Fruit fly (Drosophila melanogaster) whole organism, embryonic: Measurements from ENCODE around the gene SmydA-9.

Experiments
- BEAF-32 ChIP-seq: fragments of 200-800 bp; sonication (Bioruptor generic); optimal IDR thresholded peaks from 3 replicates; lab custom pipeline; 2017; ENCODE audit warnings: missing biosample characterization, missing genetic modification characterization, mild to moderate bottlenecking, moderate library complexity, missing genetic modification reagents
- C15 ChIP-seq: fragments of 200-800 bp; sonication (Bioruptor generic); IDR thresholded peaks from 3 replicates; pipeline ENCODE4 v1.3.6; 2022; ENCODE audit warnings: missing biosample characterization, missing genetic modification characterization
- CG11504 ChIP-seq: fragments of 200-800 bp; sonication (Bioruptor generic); optimal IDR thresholded peaks from 3 replicates; lab custom pipeline; 2019; ENCODE audit warnings: missing biosample characterization, mild to moderate bottlenecking, missing genetic modification characterization, moderate library complexity
- CG12155 ChIP-seq: fragments of 200-800 bp; sonication (Bioruptor generic); optimal IDR thresholded peaks from 3 replicates; lab custom pipeline; 2016; ENCODE audit warnings: missing biosample characterization, missing genetic modification characterization
- CG12299 ChIP-seq: fragments of 200-800 bp; sonication (Bioruptor generic); optimal IDR thresholded peaks from 2 replicates; lab custom pipeline; 2018; ENCODE audit warnings: missing biosample characterization, mild to moderate bottlenecking, missing genetic modification characterization
- CG15073 ChIP-seq: fragments of 200-800 bp; sonication (Bioruptor generic); optimal IDR thresholded peaks from 2 replicates; lab custom pipeline; 2016; ENCODE audit warnings: missing biosample characterization, missing genetic modification characterization
- CG15269 ChIP-seq: fragments of 200-800 bp; sonication (Bioruptor generic); optimal IDR thresholded peaks from 2 replicates; lab custom pipeline; 2018; ENCODE audit warnings: missing biosample characterization, mild to moderate bottlenecking, missing genetic modification characterization, moderate library complexity
- CG15601 ChIP-seq: fragments of 200-800 bp; sonication (Bioruptor generic); optimal IDR thresholded peaks from 3 replicates; lab custom pipeline; 2019; ENCODE audit warnings: missing biosample characterization, mild to moderate bottlenecking, missing genetic modification characterization, moderate library complexity
- CG17802 ChIP-seq: fragments of 200-800 bp; sonication (Bioruptor generic); optimal IDR thresholded peaks from 2 replicates; lab custom pipeline; 2018; ENCODE audit warnings: missing biosample characterization, mild to moderate bottlenecking, missing genetic modification characterization, moderate library complexity
- CG30403 ChIP-seq: fragments of 200-800 bp; sonication (Bioruptor generic); optimal IDR thresholded peaks from 3 replicates; lab custom pipeline; 2016; ENCODE audit warnings: missing biosample characterization, missing genetic modification characterization
- CG32532 ChIP-seq: fragments of 200-800 bp; sonication (Bioruptor generic); IDR thresholded peaks from 2 replicates; pipeline ENCODE4 v1.3.6; 2022; ENCODE audit warnings: missing biosample characterization, missing genetic modification characterization
- CG32772 ChIP-seq: fragments of 200-800 bp; sonication (Bioruptor generic); IDR thresholded peaks from 2 replicates; pipeline ENCODE4 v1.3.6; 2022; ENCODE audit warnings: missing biosample characterization, missing genetic modification characterization
- CG8290 ChIP-seq, 3 experiments: fragments of 200-800 bp; sonication (Bioruptor generic); optimal IDR thresholded peaks; 2 replicates each; lab custom pipeline; 2016 to 2019; ENCODE audit warnings: missing biosample characterization in 3 of 3, missing genetic modification characterization in 3 of 3, mild to moderate bottlenecking in 2 of 3, moderate library complexity in 1 of 3
- CG8944 ChIP-seq: fragments of 200-800 bp; sonication (Bioruptor generic); optimal IDR thresholded peaks from 3 replicates; lab custom pipeline; 2016; ENCODE audit warnings: missing biosample characterization, missing genetic modification characterization
- CG9817 ChIP-seq: fragments of 200-800 bp; sonication (Bioruptor generic); optimal IDR thresholded peaks from 2 replicates; lab custom pipeline; 2018; ENCODE audit warnings: missing biosample characterization, mild to moderate bottlenecking, missing genetic modification characterization, moderate library complexity
- CrebB ChIP-seq: fragments of 200-800 bp; sonication (Bioruptor generic); optimal IDR thresholded peaks from 3 replicates; lab custom pipeline; 2018; ENCODE audit warnings: missing biosample characterization, mild to moderate bottlenecking, missing genetic modification characterization
- E2f2 ChIP-seq: fragments of 200-800 bp; sonication (Bioruptor generic); IDR thresholded peaks from 2 replicates; pipeline ENCODE4 v1.3.6; 2022; ENCODE audit warnings: missing biosample characterization, missing genetic modification characterization
- Hey ChIP-seq: fragments of 200-800 bp; sonication (Bioruptor generic); optimal IDR thresholded peaks from 3 replicates; lab custom pipeline; 2018; ENCODE audit warnings: missing biosample characterization, mild to moderate bottlenecking, missing genetic modification characterization
- Hr78 ChIP-seq, 2 experiments: fragments of 200-800 bp in 1 of 2; fragments of >200 bp in 1 of 2; sonication (Bioruptor generic) in 1 of 2; optimal IDR thresholded peaks; 2 replicates each; lab custom pipeline; 2017 to 2019; ENCODE audit warnings: missing biosample characterization in 2 of 2, missing genetic modification characterization in 2 of 2, mild to moderate bottlenecking in 1 of 2, moderate library complexity in 1 of 2
- Jarid2 ChIP-seq: fragments of 200-800 bp; sonication (Bioruptor generic); optimal IDR thresholded peaks from 3 replicates; lab custom pipeline; 2017; ENCODE audit warnings: mild to moderate bottlenecking, missing biosample characterization, missing genetic modification reagents, missing genetic modification characterization
- Lhr ChIP-seq: fragments of 200-800 bp; sonication (Bioruptor generic); optimal IDR thresholded peaks from 3 replicates; lab custom pipeline; 2017; ENCODE audit warnings: mild to moderate bottlenecking, missing biosample characterization, missing genetic modification reagents, missing genetic modification characterization
- Lpt ChIP-seq: fragments of >200 bp; optimal IDR thresholded peaks from 2 replicates; lab custom pipeline; 2018; ENCODE audit warnings: missing biosample characterization, missing genetic modification characterization
- PHDP ChIP-seq: fragments of 200-800 bp; sonication (Bioruptor generic); optimal IDR thresholded peaks from 3 replicates; lab custom pipeline; 2018; ENCODE audit warnings: missing biosample characterization, mild to moderate bottlenecking, missing genetic modification characterization, moderate library complexity
- Stat92E ChIP-seq, 3 experiments: fragments of >200 bp in 2 of 3; fragments of 200-800 bp in 1 of 3; sonication (Bioruptor generic) in 1 of 3; optimal IDR thresholded peaks; 2 replicates each; lab custom pipeline; 2017 to 2019; ENCODE audit warnings: missing biosample characterization in 3 of 3, missing genetic modification characterization in 3 of 3, mild to moderate bottlenecking in 1 of 3, moderate library complexity in 1 of 3
- TFAM ChIP-seq: fragments of 200-800 bp; sonication (Bioruptor generic); optimal IDR thresholded peaks from 2 replicates; lab custom pipeline; 2017; ENCODE audit warnings: missing biosample characterization, missing genetic modification characterization, inconsistent platforms
- Tbp ChIP-seq: fragments of >200 bp; optimal IDR thresholded peaks from 2 replicates; lab custom pipeline; 2018; ENCODE audit warnings: missing biosample characterization, missing genetic modification characterization
- Usf ChIP-seq: fragments of 200-800 bp; sonication (Bioruptor generic); optimal IDR thresholded peaks from 2 replicates; lab custom pipeline; 2017; ENCODE audit warnings: missing genotype, missing biosample characterization, missing genetic modification characterization
- abd-A ChIP-seq: fragments of 200-800 bp; sonication (Bioruptor generic); optimal IDR thresholded peaks from 3 replicates; lab custom pipeline; 2019; ENCODE audit warnings: missing biosample characterization, mild to moderate bottlenecking, missing genetic modification characterization, moderate library complexity
- ap ChIP-seq: fragments of 200-800 bp; sonication (Bioruptor generic); IDR thresholded peaks from 2 replicates; pipeline ENCODE4 v1.3.6; 2022; ENCODE audit warnings: missing biosample characterization, missing genetic modification characterization
- bcd ChIP-seq: fragments of 200-800 bp; sonication (Bioruptor generic); optimal IDR thresholded peaks from 2 replicates; lab custom pipeline; 2017; ENCODE audit warnings: missing biosample characterization, mild to moderate bottlenecking, missing genetic modification characterization
- cas ChIP-seq: fragments of 200-800 bp; sonication (Bioruptor generic); IDR thresholded peaks from 2 replicates; pipeline ENCODE4 v1.3.6; 2022; ENCODE audit warnings: missing biosample characterization, missing genetic modification characterization
- dimm ChIP-seq: fragments of 200-800 bp; sonication (Bioruptor generic); IDR thresholded peaks from 2 replicates; pipeline ENCODE4 v1.3.6; 2022; ENCODE audit warnings: missing biosample characterization, missing genetic modification characterization
- fu2 ChIP-seq: fragments of 200-800 bp; sonication (Bioruptor generic); optimal IDR thresholded peaks from 2 replicates; lab custom pipeline; 2016; ENCODE audit warnings: missing biosample characterization, missing genetic modification characterization
- gro ChIP-seq: fragments of 200-800 bp; sonication (Bioruptor generic); optimal IDR thresholded peaks from 2 replicates; lab custom pipeline; 2016; ENCODE audit warnings: missing biosample characterization, missing genetic modification characterization
- kay ChIP-seq: fragments of 200-800 bp; sonication (Bioruptor generic); optimal IDR thresholded peaks from 2 replicates; lab custom pipeline; 2016; ENCODE audit warnings: missing biosample characterization, missing genetic modification characterization
- mirr ChIP-seq: fragments of 200-800 bp; sonication (Bioruptor generic); optimal IDR thresholded peaks from 3 replicates; lab custom pipeline; 2018; ENCODE audit warnings: missing biosample characterization, mild to moderate bottlenecking, missing genetic modification characterization
- mld ChIP-seq: fragments of 200-800 bp; sonication (Bioruptor generic); IDR thresholded peaks from 3 replicates; pipeline ENCODE4 v1.3.6; 2022; ENCODE audit warnings: missing biosample characterization, missing genetic modification characterization; ENCODE audit not compliant: partially characterized antibody
- nau ChIP-seq: fragments of 200-800 bp; sonication (Bioruptor generic); optimal IDR thresholded peaks from 3 replicates; lab custom pipeline; 2017; ENCODE audit warnings: missing biosample characterization, mild to moderate bottlenecking, missing genetic modification characterization, missing genetic modification reagents
- nmo ChIP-seq: fragments of 200-800 bp; sonication (Bioruptor generic); optimal IDR thresholded peaks from 2 replicates; lab custom pipeline; 2018; ENCODE audit warnings: missing biosample characterization, mild to moderate bottlenecking, missing genetic modification characterization, moderate library complexity
- pb ChIP-seq: fragments of 200-800 bp; sonication (Bioruptor generic); optimal IDR thresholded peaks from 3 replicates; lab custom pipeline; 2016; ENCODE audit warnings: missing biosample characterization, missing genetic modification characterization
- sd ChIP-seq: fragments of 200-800 bp; sonication (Bioruptor generic); optimal IDR thresholded peaks from 3 replicates; lab custom pipeline; 2018; ENCODE audit warnings: missing biosample characterization, mild to moderate bottlenecking, missing genetic modification characterization, moderate library complexity
- sna ChIP-seq: fragments of 200-800 bp; sonication (Bioruptor generic); IDR thresholded peaks from 2 replicates; pipeline ENCODE4 v1.3.6; 2022; ENCODE audit warnings: missing biosample characterization, missing genetic modification characterization; ENCODE audit not compliant: partially characterized antibody
- sob ChIP-seq: fragments of 200-800 bp; sonication (Bioruptor generic); IDR thresholded peaks from 2 replicates; pipeline ENCODE4 v1.3.6; 2022; ENCODE audit warnings: missing biosample characterization, missing genetic modification characterization
- sqz ChIP-seq: fragments of 200-800 bp; sonication (Bioruptor generic); optimal IDR thresholded peaks from 3 replicates; lab custom pipeline; 2018; ENCODE audit warnings: missing biosample characterization, mild to moderate bottlenecking, missing genetic modification characterization
- sug ChIP-seq: fragments of 200-800 bp; optimal IDR thresholded peaks from 2 replicates; lab custom pipeline; 2019; ENCODE audit warnings: missing biosample characterization, mild to moderate bottlenecking, missing genetic modification characterization, moderate library complexity
- tgo ChIP-seq: fragments of 200-800 bp; sonication (Bioruptor generic); IDR thresholded peaks from 3 replicates; pipeline ENCODE4 v1.3.6; 2022; ENCODE audit warnings: missing biosample characterization, missing genetic modification characterization
- unc-4 ChIP-seq: fragments of 200-800 bp; sonication (Bioruptor generic); IDR thresholded peaks from 2 replicates; pipeline ENCODE4 v1.3.6; 2022; ENCODE audit warnings: missing biosample characterization, missing genetic modification characterization; ENCODE audit not compliant: partially characterized antibody
- vvl ChIP-seq: fragments of 200-800 bp; sonication (Bioruptor generic); IDR thresholded peaks from 2 replicates; pipeline ENCODE4 v1.3.6; 2022; ENCODE audit warnings: missing biosample characterization, missing genetic modification characterization

SmydA-9 gene

dm6 chrX:9201866-9202681, 8.6 kb downstream of the SmydA-9 start (continued):
- no peak for TF ChIP-seq kay
- peak; percentile 64 for TF ChIP-seq CG11504
- no peak for TF ChIP-seq CG8944 (GFP tag; lab: Kevin White, UChicago)
- no peak for TF ChIP-seq Tbp (GFP tag; lab: Kevin White, UChicago)
- no peak for TF ChIP-seq nau
- TF ChIP-seq CG12155 (GFP tag; lab: Kevin White, UChicago) = peak; percentile 19
- TF ChIP-seq vvl (GFP tag; lab: Robert Waterston, UW) = peak; percentile 82
- TF ChIP-seq mld (GFP tag; lab: Robert Waterston, UW) = no peak
- TF ChIP-seq PHDP (tag; lab: Kevin White, UChicago) = peak; percentile 81
- TF ChIP-seq abd-A (tag; lab: Kevin White, UChicago) = no peak
- TF ChIP-seq Usf = peak; percentile 76
- peak; percentile 36 for TF ChIP-seq E2f2
- no peak for TF ChIP-seq Lpt (GFP tag; lab: Kevin White, UChicago)
- no peak for TF ChIP-seq Hr78 (GFP tag; optimal IDR thresholded peaks at IDR 0.05; lab: Kevin White, UChicago)
- TF ChIP-seq sna (GFP tag; lab: Robert Waterston, UW) = no peak
- TF ChIP-seq tgo = peak; percentile 82; the same call in 2 of the 3 replicates
- TF ChIP-seq sd (tag; lab: Kevin White, UChicago) = peak; percentile 65
- TF ChIP-seq CG15601 (tag; lab: Kevin White, UChicago) = peak; percentile 96
- peak; percentile 84 for TF ChIP-seq sob (GFP tag; lab: Robert Waterston, UW)
- peak; percentile 55 for TF ChIP-seq CG12299
- peak; percentile 54 for TF ChIP-seq CG30403 (GFP tag; lab: Kevin White, UChicago)
- TF ChIP-seq BEAF-32 (GFP tag; lab: Kevin White, UChicago) = no peak
- TF ChIP-seq mirr (GFP tag; lab: Kevin White, UChicago) = peak; percentile 77
- peak; percentile 46 for TF ChIP-seq ap (GFP tag; lab: Robert Waterston, UW)
- TF ChIP-seq unc-4 (GFP tag; lab: Robert Waterston, UW) = no peak
- TF ChIP-seq gro (GFP tag; lab: Kevin White, UChicago) = no peak
- no peak for TF ChIP-seq pb
- peak; percentile 16 for TF ChIP-seq fu2
- TF ChIP-seq TFAM = no peak
- no peak for TF ChIP-seq CG8290 (GFP tag; optimal IDR thresholded peaks at IDR 0.05; lab: Kevin White, UChicago)
- peak in 1 of 2 experiments; percentile 84 for TF ChIP-seq CG8290 (tag; optimal IDR thresholded peaks at IDR 0.05; lab: Kevin White, UChicago)
- TF ChIP-seq CG15073 (GFP tag; lab: Kevin White, UChicago) = no peak
- TF ChIP-seq CrebB (tag; lab: Kevin White, UChicago) = peak; percentile 38
- peak; percentile 54 for TF ChIP-seq sug (tag; lab: Kevin White, UChicago)
- no peak for TF ChIP-seq Stat92E (GFP tag; optimal IDR thresholded peaks at IDR 0.05; lab: Kevin White, UChicago)
- TF ChIP-seq Jarid2 (GFP tag; lab: Kevin White, UChicago) = peak; percentile 47
- no peak for TF ChIP-seq Lhr
- TF ChIP-seq dimm = peak; percentile 56; the same call in 1 of the 2 replicates
- TF ChIP-seq CG15269 (tag; lab: Kevin White, UChicago) = peak; percentile 84
- TF ChIP-seq CG9817 (tag; lab: Kevin White, UChicago) = peak; percentile 81
- no peak for TF ChIP-seq sqz (GFP tag; lab: Kevin White, UChicago)
- TF ChIP-seq Hey (tag; lab: Kevin White, UChicago) = no peak
- peak; percentile 94 for TF ChIP-seq CG32532
- TF ChIP-seq CG32772 (GFP tag; lab: Robert Waterston, UW) = peak; percentile 65
- TF ChIP-seq nmo (GFP tag; lab: Kevin White, UChicago) = peak; percentile 53
- TF ChIP-seq CG17802 (tag; lab: Kevin White, UChicago) = no peak
- peak; percentile 84 for TF ChIP-seq bcd
- peak; percentile 70 for TF ChIP-seq C15 (GFP tag; lab: Robert Waterston, UW)
- TF ChIP-seq cas = peak; percentile 76
